Worm (Caenorhabditis elegans): ENCODE results near the gene mstr-2.

- TF ChIP-seq flt-1 (GFP tag; IDR thresholded peaks at IDR 0.05) (peak; percentile 96), ceh-13 (GFP tag; optimal IDR thresholded peaks at IDR 0.05) (peak; percentile 88), hmg-4 (GFP tag; optimal IDR thresholded peaks at IDR 0.05) (peak; percentile 96), sea-1 (GFP tag; conservative IDR thresholded peaks at IDR 0.05) (peak; percentile 98), ama-1 (optimal IDR thresholded peaks at IDR 0.05) (peak; percentile 84), ceh-36 (tag; optimal IDR thresholded peaks at IDR 0.05) (peak; percentile 96), scrt-1 (GFP tag; IDR thresholded peaks at IDR 0.05) (peak; percentile 95), ets-7 (tag; optimal IDR thresholded peaks at IDR 0.05) (peak; percentile 89), tbx-11 (GFP tag; IDR thresholded peaks at IDR 0.05) (peak; percentile 95), tra-4 (tag; optimal IDR thresholded peaks at IDR 0.05) (peak; percentile 81), pes-1 (GFP tag; IDR thresholded peaks at IDR 0.05) (peak; percentile 96), aly-1 (tag; optimal IDR thresholded peaks at IDR 0.05) (peak; percentile 97), F13C5.2 (tag; optimal IDR thresholded peaks at IDR 0.05) (peak; percentile 92), tbx-37 (GFP tag; conservative IDR thresholded peaks at IDR 0.05) (peak; percentile 95)
Observed at ce11 chrIII:4470793-4471192, 1.9 kb downstream of the mstr-2 start.
